Fruit fly (Drosophila melanogaster) whole organism, adult: ENCODE data around the gene CG43181.

ENCODE experiments used
- CG11617 ChIP-seq: fragments of 200-800 bp; sonication (Bioruptor generic); optimal IDR thresholded peaks from 2 replicates; lab custom pipeline; 2017; ENCODE audit warnings: mild to moderate bottlenecking, missing biosample characterization, missing genetic modification reagents, missing genetic modification characterization
- CG12768 ChIP-seq: fragments of 200-800 bp; sonication (Bioruptor generic); optimal IDR thresholded peaks from 2 replicates; lab custom pipeline; 2017; ENCODE audit warnings: missing biosample characterization, missing genetic modification characterization, mild to moderate bottlenecking, moderate library complexity, missing genetic modification reagents
- CG14711 ChIP-seq: fragments of 200-800 bp; sonication (Bioruptor generic); optimal IDR thresholded peaks from 2 replicates; lab custom pipeline; 2018; ENCODE audit warnings: missing biosample characterization, mild to moderate bottlenecking, missing genetic modification characterization, moderate library complexity
- CG1620 ChIP-seq: fragments of 200-800 bp; sonication (Bioruptor generic); optimal IDR thresholded peaks from 2 replicates; lab custom pipeline; 2016; ENCODE audit warnings: missing biosample characterization, missing genetic modification characterization
- CG33017 ChIP-seq: fragments of 200-800 bp; sonication (Bioruptor generic); optimal IDR thresholded peaks from 2 replicates; lab custom pipeline; 2018; ENCODE audit warnings: missing biosample characterization, mild to moderate bottlenecking, missing genetic modification characterization, moderate library complexity
- CG5204 ChIP-seq: fragments of 200-800 bp; sonication (Bioruptor generic); optimal IDR thresholded peaks from 2 replicates; lab custom pipeline; 2016; ENCODE audit warnings: missing biosample characterization, missing genetic modification characterization
- CG7045 ChIP-seq: fragments of 200-800 bp; sonication (Bioruptor generic); optimal IDR thresholded peaks from 2 replicates; lab custom pipeline; 2017; ENCODE audit warnings: missing biosample characterization, mild to moderate bottlenecking, missing genetic modification characterization
- CG7101 ChIP-seq: fragments of 200-800 bp; sonication (Bioruptor generic); optimal IDR thresholded peaks from 2 replicates; lab custom pipeline; 2018; ENCODE audit warnings: missing biosample characterization, mild to moderate bottlenecking, missing genetic modification characterization, moderate library complexity
- Clk ChIP-seq: fragments of 200-800 bp; sonication (Bioruptor generic); optimal IDR thresholded peaks from 2 replicates; lab custom pipeline; 2017; ENCODE audit warnings: missing biosample characterization, missing genetic modification characterization
- Crg-1 ChIP-seq: fragments of 200-800 bp; sonication (Bioruptor generic); optimal IDR thresholded peaks from 2 replicates; lab custom pipeline; 2016; ENCODE audit warnings: missing biosample characterization, missing genetic modification characterization
- Hr96 ChIP-seq: fragments of 200-800 bp; sonication (Bioruptor generic); optimal IDR thresholded peaks from 2 replicates; lab custom pipeline; 2016; ENCODE audit warnings: missing biosample characterization, missing genetic modification characterization
- Mnt ChIP-seq: fragments of 200-800 bp; sonication (Bioruptor generic); optimal IDR thresholded peaks from 2 replicates; lab custom pipeline; 2016; ENCODE audit warnings: missing biosample characterization, mild to moderate bottlenecking, missing genetic modification characterization
- bab1 ChIP-seq: fragments of 200-800 bp; sonication (Bioruptor generic); optimal IDR thresholded peaks from 3 replicates; lab custom pipeline; 2019; ENCODE audit warnings: missing biosample characterization, mild to moderate bottlenecking, missing genetic modification characterization, moderate library complexity
- cic ChIP-seq: fragments of 200-800 bp; sonication (Bioruptor generic); optimal IDR thresholded peaks from 2 replicates; lab custom pipeline; 2017; ENCODE audit warnings: missing biosample characterization, mild to moderate bottlenecking, missing genetic modification characterization, moderate library complexity
- cnc ChIP-seq, 2 experiments: fragments of >200 bp; optimal IDR thresholded peaks; 2 replicates each; lab custom pipeline; 2017
- kay ChIP-seq: fragments of 200-800 bp; sonication (Bioruptor generic); peaks from one replicate; lab custom pipeline; 2016; ENCODE audit warnings: missing biosample characterization, missing genetic modification characterization, borderline replicate concordance
- ovo ChIP-seq: fragments of 200-800 bp; sonication (Bioruptor generic); optimal IDR thresholded peaks from 2 replicates; lab custom pipeline; 2016; ENCODE audit warnings: missing biosample characterization, missing genetic modification characterization
- pad ChIP-seq: fragments of 200-800 bp; sonication (Bioruptor generic); optimal IDR thresholded peaks from 3 replicates; lab custom pipeline; 2017; ENCODE audit warnings: missing biosample characterization, missing genetic modification characterization, mild to moderate bottlenecking, moderate library complexity, missing genetic modification reagents
- tj ChIP-seq: fragments of 200-800 bp; sonication (Bioruptor generic); optimal IDR thresholded peaks from 3 replicates; lab custom pipeline; 2017; ENCODE audit warnings: missing biosample characterization, mild to moderate bottlenecking, missing genetic modification characterization, moderate library complexity
- toe ChIP-seq: fragments of 200-800 bp; sonication (Bioruptor generic); optimal IDR thresholded peaks from 2 replicates; lab custom pipeline; 2016; ENCODE audit warnings: missing biosample characterization, missing genetic modification characterization

The CG43181 gene

dm6 chrX:350266-350665, at the start of gene CG43181:
Gene CG43181 (plus strand): TSS chrX:350566.
- TF ChIP-seq bab1 (GFP tag; lab: Kevin White, UChicago), result no peak
- no peak for TF ChIP-seq cic (GFP tag; lab: Kevin White, UChicago)
- no peak for TF ChIP-seq kay (GFP tag; lab: Kevin White, UChicago)

- TF ChIP-seq pad (GFP tag; lab: Kevin White, UChicago), result no peak
- TF ChIP-seq Hr96 (GFP tag; lab: Kevin White, UChicago), result no peak
- no peak for TF ChIP-seq Mnt (GFP tag; lab: Kevin White, UChicago)
- no peak for TF ChIP-seq ovo
- TF ChIP-seq CG14711, result no peak
- no peak for TF ChIP-seq CG1620
- no peak for TF ChIP-seq kay (GFP tag; lab: Kevin White, UChicago)
- TF ChIP-seq bab1 (GFP tag; lab: Kevin White, UChicago), result no peak
- TF ChIP-seq CG7101, result no peak
- no peak for TF ChIP-seq Clk (GFP tag; lab: Kevin White, UChicago)
- no peak for TF ChIP-seq cnc (optimal IDR thresholded peaks at IDR 0.05; lab: Kevin White, UChicago)
- TF ChIP-seq cic (GFP tag; lab: Kevin White, UChicago), result no peak
- TF ChIP-seq CG11617 (GFP tag; lab: Kevin White, UChicago), result no peak
These were observed 43.0 kb upstream of the CG43181 start, which contains the start of gene CG12470 for dm6 chrX:307384-307783. Gene CG12470 (plus strand): TSS chrX:307684.

- TF ChIP-seq CG1620, result no peak
- TF ChIP-seq CG7045 (GFP tag; lab: Kevin White, UChicago), result no peak
- no peak for TF ChIP-seq tj (GFP tag; lab: Kevin White, UChicago)
- TF ChIP-seq cic (GFP tag; lab: Kevin White, UChicago), result no peak
- no peak for TF ChIP-seq cnc (optimal IDR thresholded peaks at IDR 0.05; lab: Kevin White, UChicago)
- TF ChIP-seq CG7101, result no peak
- no peak for TF ChIP-seq bab1 (GFP tag; lab: Kevin White, UChicago)
- TF ChIP-seq CG12768, result no peak
- TF ChIP-seq Crg-1 (GFP tag; lab: Kevin White, UChicago), result no peak
- no peak for TF ChIP-seq Clk (GFP tag; lab: Kevin White, UChicago)
- TF ChIP-seq CG5204, result no peak
- no peak for TF ChIP-seq Hr96 (GFP tag; lab: Kevin White, UChicago)
- no peak for TF ChIP-seq pad (GFP tag; lab: Kevin White, UChicago)
- TF ChIP-seq Mnt (GFP tag; lab: Kevin White, UChicago), result no peak
- TF ChIP-seq CG14711, result no peak
- TF ChIP-seq CG33017 (tag; lab: Kevin White, UChicago), result no peak
- no peak for TF ChIP-seq CG11617 (GFP tag; lab: Kevin White, UChicago)
- TF ChIP-seq kay (GFP tag; lab: Kevin White, UChicago), result no peak
- no peak for TF ChIP-seq ovo
- TF ChIP-seq toe, result no peak
These were observed 39.0 kb upstream of the CG43181 start for dm6 chrX:311328-311727.

- TF ChIP-seq tj (GFP tag; lab: Kevin White, UChicago), result no peak
- no peak for TF ChIP-seq CG33017 (tag; lab: Kevin White, UChicago)
- no peak for TF ChIP-seq pad (GFP tag; lab: Kevin White, UChicago)
- no peak for TF ChIP-seq bab1 (GFP tag; lab: Kevin White, UChicago)
These were observed 35.5 kb upstream of the CG43181 start, which contains the start of gene Or1a for dm6 chrX:314823-315222. Gene Or1a (plus strand): TSS chrX:315123.

- TF ChIP-seq kay (GFP tag; lab: Kevin White, UChicago) (no peak), CG12768 (no peak), Mnt (GFP tag; lab: Kevin White, UChicago) (no peak), cic (GFP tag; lab: Kevin White, UChicago) (no peak), tj (GFP tag; lab: Kevin White, UChicago) (no peak), bab1 (GFP tag; lab: Kevin White, UChicago) (no peak), CG14711 (no peak), CG1620 (no peak), CG33017 (tag; lab: Kevin White, UChicago) (no peak), cnc (optimal IDR thresholded peaks at IDR 0.05; lab: Kevin White, UChicago) (no peak), CG11617 (GFP tag; lab: Kevin White, UChicago) (no peak)
These were observed 16.4 kb upstream of the CG43181 start for dm6 chrX:333942-334341.

- peak; percentile 2 for TF ChIP-seq bab1 (GFP tag; lab: Kevin White, UChicago)
- no peak for TF ChIP-seq CG14711
These were observed 15.6 kb upstream of the CG43181 start for dm6 chrX:334624-335292.

- TF ChIP-seq Clk (GFP tag; lab: Kevin White, UChicago) (no peak), CG1620 (peak; percentile 1), bab1 (GFP tag; lab: Kevin White, UChicago) (no peak), pad (GFP tag; lab: Kevin White, UChicago) (no peak), CG33017 (tag; lab: Kevin White, UChicago) (no peak), Mnt (GFP tag; lab: Kevin White, UChicago) (no peak), ovo (no peak)
These were observed 13.6 kb upstream of the CG43181 start for dm6 chrX:336659-337266.
